Fruit fly (Drosophila melanogaster) whole organism, adult: ENCODE results near the gene Manf.

Experiments used
- cic ChIP-seq: fragments of 200-800 bp; sonication (Bioruptor generic); optimal IDR thresholded peaks from 2 replicates; lab custom pipeline; 2017; ENCODE audit warnings: missing biosample characterization, mild to moderate bottlenecking, missing genetic modification characterization, moderate library complexity
- toe ChIP-seq: fragments of 200-800 bp; sonication (Bioruptor generic); optimal IDR thresholded peaks from 2 replicates; lab custom pipeline; 2016; ENCODE audit warnings: missing biosample characterization, missing genetic modification characterization

- no peak for TF ChIP-seq toe
- no peak for TF ChIP-seq cic (GFP tag; lab: Kevin White, UChicago)
These were observed 14.4 kb upstream of the Manf start for dm6 chr3R:16334797-16335196.
